Worm (Caenorhabditis elegans) whole organism, L2 larva: ENCODE results near the gene W05B10.4.

Experiments
- C34F6.9 ChIP-seq: fragments of 150-350 bp; optimal IDR thresholded peaks from 2 replicates; lab custom pipeline; 2014; ENCODE audit warnings: missing biosample characterization, missing genetic modification characterization
- R02D3.7 ChIP-seq: fragments of 150-350 bp; optimal IDR thresholded peaks from 2 replicates; lab custom pipeline; 2014; ENCODE audit warnings: missing biosample characterization, missing genetic modification characterization
- aly-2 ChIP-seq: fragments of 150-350 bp; optimal IDR thresholded peaks from 2 replicates; lab custom pipeline; 2014; ENCODE audit warnings: missing biosample characterization, missing genetic modification characterization
- blmp-1 ChIP-seq: sonication (generic microtip); optimal IDR thresholded peaks from 2 replicates; lab custom pipeline; 2017; ENCODE audit warnings: missing genetic modification characterization, mild to moderate bottlenecking, missing compliant biosample characterization, antibody characterized with exemption, moderate library complexity; ENCODE audit not compliant: insufficient read depth
- ceh-82 ChIP-seq: fragments of 150-350 bp; optimal IDR thresholded peaks from 2 replicates; lab custom pipeline; 2014; ENCODE audit warnings: missing biosample characterization, missing genetic modification characterization
- crh-2 ChIP-seq: sonication (generic microtip); optimal IDR thresholded peaks from 2 replicates; lab custom pipeline; 2017; ENCODE audit warnings: missing biosample characterization, missing genetic modification characterization
- dmd-4 ChIP-seq: sonication (generic microtip); optimal IDR thresholded peaks from 2 replicates; lab custom pipeline; 2017; ENCODE audit warnings: missing biosample characterization, missing genetic modification characterization
- elt-3 ChIP-seq: sonication (generic microtip); optimal IDR thresholded peaks from 2 replicates; lab custom pipeline; 2017; ENCODE audit warnings: missing biosample characterization, missing genetic modification characterization
- fos-1 ChIP-seq: fragments of 150-350 bp; optimal IDR thresholded peaks from 2 replicates; lab custom pipeline; 2014; ENCODE audit warnings: missing biosample characterization, missing genetic modification characterization
- gmeb-1 ChIP-seq: fragments of 150-350 bp; optimal IDR thresholded peaks from 2 replicates; lab custom pipeline; 2014; ENCODE audit warnings: missing biosample characterization, missing genetic modification characterization
- lin-13 ChIP-seq: fragments of 150-350 bp; optimal IDR thresholded peaks from 2 replicates; lab custom pipeline; 2014; ENCODE audit warnings: missing biosample characterization, missing genetic modification reagents, missing genetic modification characterization
- lin-39 ChIP-seq: fragments of 150-350 bp; optimal IDR thresholded peaks from 2 replicates; lab custom pipeline; 2014; ENCODE audit warnings: missing biosample characterization, missing genetic modification reagents, missing genetic modification characterization
- lsy-2 ChIP-seq, 2 experiments: fragments of 150-350 bp in 1 of 2; sonication (generic microtip) in 1 of 2; optimal IDR thresholded peaks; 2 replicates each; lab custom pipeline; 2014 to 2017; ENCODE audit warnings: missing biosample characterization in 2 of 2, missing genetic modification characterization in 2 of 2
- mab-5 ChIP-seq: fragments of 150-350 bp; optimal IDR thresholded peaks from 2 replicates; lab custom pipeline; 2014; ENCODE audit warnings: missing biosample characterization, missing genetic modification characterization
- mdl-1 ChIP-seq, 2 experiments: fragments of 150-350 bp in 1 of 2; sonication (generic microtip) in 1 of 2; optimal IDR thresholded peaks; 2 replicates each; lab custom pipeline; 2017; ENCODE audit warnings: missing biosample characterization in 2 of 2, missing genetic modification characterization in 2 of 2
- nhr-10 ChIP-seq: sonication (generic microtip); optimal IDR thresholded peaks from 2 replicates; lab custom pipeline; 2017; ENCODE audit warnings: missing biosample characterization, missing genetic modification characterization
- nhr-11 ChIP-seq: fragments of 150-350 bp; optimal IDR thresholded peaks from 2 replicates; lab custom pipeline; 2014; ENCODE audit warnings: missing biosample characterization, missing genetic modification characterization
- nhr-129 ChIP-seq: fragments of 150-350 bp; optimal IDR thresholded peaks from 2 replicates; lab custom pipeline; 2014; ENCODE audit warnings: missing biosample characterization, missing genetic modification characterization
- nhr-23 ChIP-seq: fragments of 150-350 bp; optimal IDR thresholded peaks from 2 replicates; lab custom pipeline; 2014; ENCODE audit warnings: missing biosample characterization, missing genetic modification reagents, missing genetic modification characterization
- nhr-237 ChIP-seq: fragments of 150-350 bp; optimal IDR thresholded peaks from 2 replicates; lab custom pipeline; 2014; ENCODE audit warnings: missing biosample characterization, missing genetic modification characterization
- nhr-25 ChIP-seq: fragments of 150-350 bp; sonication (generic microtip); optimal IDR thresholded peaks from 3 replicates; lab custom pipeline; 2014; ENCODE audit warnings: missing biosample characterization, missing genetic modification characterization
- nhr-77 ChIP-seq: fragments of 150-350 bp; optimal IDR thresholded peaks from 2 replicates; lab custom pipeline; 2014; ENCODE audit warnings: missing biosample characterization, missing genetic modification characterization
- peb-1 ChIP-seq: fragments of 150-350 bp; optimal IDR thresholded peaks from 2 replicates; lab custom pipeline; 2014; ENCODE audit warnings: missing biosample characterization, missing genetic modification characterization
- snpc-4 ChIP-seq: fragments of 150-350 bp; optimal IDR thresholded peaks from 2 replicates; lab custom pipeline; 2014; ENCODE audit warnings: missing biosample characterization, missing genetic modification characterization
- unc-39 ChIP-seq: fragments of 150-350 bp; optimal IDR thresholded peaks from 2 replicates; lab custom pipeline; 2014; ENCODE audit warnings: missing biosample characterization, missing genetic modification characterization
- unc-55 ChIP-seq: fragments of 150-350 bp; sonication (generic microtip); optimal IDR thresholded peaks from 3 replicates; lab custom pipeline; 2014; ENCODE audit warnings: missing biosample characterization, missing genetic modification reagents, missing genetic modification characterization
- zag-1 ChIP-seq: fragments of 150-350 bp; optimal IDR thresholded peaks from 2 replicates; lab custom pipeline; 2014; ENCODE audit warnings: missing biosample characterization, missing genetic modification characterization
- ztf-1 ChIP-seq: fragments of 200-800 bp; sonication (Bioruptor generic); conservative IDR thresholded peaks from 2 replicates; pipeline ENCODE4 v1.3.6; 2022; ENCODE audit warnings: missing genetic modification characterization, missing compliant biosample characterization
- ztf-4 ChIP-seq: fragments of 150-350 bp; optimal IDR thresholded peaks from 2 replicates; lab custom pipeline; 2014; ENCODE audit warnings: missing biosample characterization, missing genetic modification characterization

Gene W05B10.4

ce11 chrV:12714120-12714519 lies 46.1 kb downstream of the W05B10.4 start, which contains the start of gene R11D1.4:
Gene R11D1.4 (minus strand): TSS chrV:12714220.
- TF ChIP-seq nhr-25 (tag; lab: Kevin White, UChicago) (no peak), nhr-10 (no peak), crh-2 (tag; lab: Kevin White, UChicago) (no peak), nhr-237 (tag; lab: Kevin White, UChicago) (no peak), gmeb-1 (tag; lab: Kevin White, UChicago) (no peak), blmp-1 (no peak), lin-39 (no peak), ceh-82 (tag; lab: Kevin White, UChicago) (no peak), dmd-4 (no peak), lin-13 (GFP tag; lab: Kevin White, UChicago) (no peak), unc-55 (GFP tag; lab: Kevin White, UChicago) (no peak), elt-3 (no peak), peb-1 (tag; lab: Kevin White, UChicago) (no peak), fos-1 (tag; lab: Kevin White, UChicago) (no peak), nhr-11 (tag; lab: Kevin White, UChicago) (no peak), C34F6.9 (tag; lab: Kevin White, UChicago) (no peak)

- TF ChIP-seq nhr-23 (tag; lab: Kevin White, UChicago), result no peak
- TF ChIP-seq ceh-82 (tag; lab: Kevin White, UChicago), result no peak
- TF ChIP-seq R02D3.7 (tag; lab: Kevin White, UChicago), result no peak
- TF ChIP-seq nhr-11 (tag; lab: Kevin White, UChicago), result no peak
- TF ChIP-seq ztf-4 (tag; lab: Kevin White, UChicago), result no peak
Measured at ce11 chrV:12716447-12716846, 48.4 kb downstream of the W05B10.4 start, which contains the start of gene str-178. Gene str-178 (minus strand): TSS chrV:12716547.

ce11 chrV:12718622-12719021 lies 50.6 kb downstream of the W05B10.4 start, which contains the start of gene str-181:
Gene str-181 (minus strand): TSS chrV:12718722.
- TF ChIP-seq nhr-11 (tag; lab: Kevin White, UChicago) (no peak), mab-5 (no peak), mdl-1 (tag; optimal IDR thresholded peaks at IDR 0.05; lab: Kevin White, UChicago) (no peak), aly-2 (tag; lab: Kevin White, UChicago) (no peak), nhr-77 (tag; lab: Kevin White, UChicago) (no peak), ceh-82 (tag; lab: Kevin White, UChicago) (no peak), nhr-237 (tag; lab: Kevin White, UChicago) (no peak), nhr-129 (tag; lab: Kevin White, UChicago) (no peak), ztf-1 (GFP tag; lab: Robert Waterston, UW) (no peak), R02D3.7 (tag; lab: Kevin White, UChicago) (no peak), nhr-23 (tag; lab: Kevin White, UChicago) (no peak), elt-3 (no peak), snpc-4 (no peak), unc-39 (tag; lab: Kevin White, UChicago) (no peak), zag-1 (no peak), lsy-2 (tag; optimal IDR thresholded peaks at IDR 0.05; lab: Kevin White, UChicago) (no peak)
